Worm (Caenorhabditis elegans) whole organism, L1 larva: ENCODE data around the gene ucr-1.

ENCODE experiments used
- nhr-90 ChIP-seq: sonication (generic microtip); optimal IDR thresholded peaks from 2 replicates; lab custom pipeline; 2016; ENCODE audit warnings: mild to moderate bottlenecking, missing genetic modification characterization, missing compliant biosample characterization; ENCODE audit not compliant: poor library complexity
- snpc-4 ChIP-seq: fragments of 150-350 bp; optimal IDR thresholded peaks from 2 replicates; lab custom pipeline; 2014; ENCODE audit warnings: missing biosample characterization, missing genetic modification characterization

- TF ChIP-seq snpc-4 (no peak), nhr-90 (tag; lab: Kevin White, UChicago) (no peak)
These were observed 27.1 kb upstream of the ucr-1 start, which contains the start of gene mlc-3 for ce11 chrIII:5564799-5565198.
